Worm (Caenorhabditis elegans) whole organism, L2 larva: ENCODE measurements around the gene ifas-3.
A peak's percentile ranks its signal among the peaks of the same experiment; 100 is the strongest.

ENCODE experiments used
- F13H6.1 ChIP-seq: sonication (generic microtip); optimal IDR thresholded peaks from 2 replicates; lab custom pipeline; 2016; ENCODE audit warnings: missing genetic modification characterization, missing compliant biosample characterization
- R02D3.7 ChIP-seq: fragments of 150-350 bp; optimal IDR thresholded peaks from 2 replicates; lab custom pipeline; 2014; ENCODE audit warnings: missing biosample characterization, missing genetic modification characterization
- ama-1 ChIP-seq: fragments of 150-350 bp; optimal IDR thresholded peaks from 2 replicates; lab custom pipeline; 2018; ENCODE audit warnings: inconsistent platforms
- blmp-1 ChIP-seq: sonication (generic microtip); optimal IDR thresholded peaks from 2 replicates; lab custom pipeline; 2017; ENCODE audit warnings: missing genetic modification characterization, mild to moderate bottlenecking, missing compliant biosample characterization, antibody characterized with exemption, moderate library complexity; ENCODE audit not compliant: insufficient read depth
- ceh-16 ChIP-seq: fragments of 150-350 bp; optimal IDR thresholded peaks from 2 replicates; lab custom pipeline; 2014; ENCODE audit warnings: missing biosample characterization, missing genetic modification characterization
- ceh-82 ChIP-seq: fragments of 150-350 bp; optimal IDR thresholded peaks from 2 replicates; lab custom pipeline; 2014; ENCODE audit warnings: missing biosample characterization, missing genetic modification characterization
- dmd-4 ChIP-seq: sonication (generic microtip); optimal IDR thresholded peaks from 2 replicates; lab custom pipeline; 2017; ENCODE audit warnings: missing biosample characterization, missing genetic modification characterization
- egl-27 ChIP-seq: sonication (generic microtip); optimal IDR thresholded peaks from 3 replicates; lab custom pipeline; 2017; ENCODE audit warnings: missing biosample characterization, missing genetic modification reagents, missing genetic modification characterization
- elt-1 ChIP-seq: fragments of 150-350 bp; optimal IDR thresholded peaks from 2 replicates; lab custom pipeline; 2014; ENCODE audit warnings: missing biosample characterization, missing genetic modification characterization
- elt-3 ChIP-seq: sonication (generic microtip); optimal IDR thresholded peaks from 2 replicates; lab custom pipeline; 2017; ENCODE audit warnings: missing biosample characterization, missing genetic modification characterization
- gmeb-1 ChIP-seq: fragments of 150-350 bp; optimal IDR thresholded peaks from 2 replicates; lab custom pipeline; 2014; ENCODE audit warnings: missing biosample characterization, missing genetic modification characterization
- lin-13 ChIP-seq: fragments of 150-350 bp; optimal IDR thresholded peaks from 2 replicates; lab custom pipeline; 2014; ENCODE audit warnings: missing biosample characterization, missing genetic modification reagents, missing genetic modification characterization
- lin-39 ChIP-seq: fragments of 150-350 bp; optimal IDR thresholded peaks from 2 replicates; lab custom pipeline; 2014; ENCODE audit warnings: missing biosample characterization, missing genetic modification reagents, missing genetic modification characterization
- lsy-2 ChIP-seq, 2 experiments: fragments of 150-350 bp in 1 of 2; sonication (generic microtip) in 1 of 2; optimal IDR thresholded peaks; 2 replicates each; lab custom pipeline; 2014 to 2017; ENCODE audit warnings: missing biosample characterization in 2 of 2, missing genetic modification characterization in 2 of 2
- mbf-1 ChIP-seq: sonication (generic microtip); optimal IDR thresholded peaks from 2 replicates; lab custom pipeline; 2017; ENCODE audit warnings: missing biosample characterization, missing genetic modification characterization
- nhr-10 ChIP-seq: sonication (generic microtip); optimal IDR thresholded peaks from 2 replicates; lab custom pipeline; 2017; ENCODE audit warnings: missing biosample characterization, missing genetic modification characterization
- nhr-129 ChIP-seq: fragments of 150-350 bp; optimal IDR thresholded peaks from 2 replicates; lab custom pipeline; 2014; ENCODE audit warnings: missing biosample characterization, missing genetic modification characterization
- nhr-21 ChIP-seq: fragments of 150-350 bp; optimal IDR thresholded peaks from 2 replicates; lab custom pipeline; 2014; ENCODE audit warnings: missing biosample characterization, missing genetic modification characterization
- nhr-23 ChIP-seq: fragments of 150-350 bp; optimal IDR thresholded peaks from 2 replicates; lab custom pipeline; 2014; ENCODE audit warnings: missing biosample characterization, missing genetic modification reagents, missing genetic modification characterization
- nhr-237 ChIP-seq: fragments of 150-350 bp; optimal IDR thresholded peaks from 2 replicates; lab custom pipeline; 2014; ENCODE audit warnings: missing biosample characterization, missing genetic modification characterization
- nhr-25 ChIP-seq: fragments of 150-350 bp; sonication (generic microtip); optimal IDR thresholded peaks from 3 replicates; lab custom pipeline; 2014; ENCODE audit warnings: missing biosample characterization, missing genetic modification characterization
- nhr-6 ChIP-seq: fragments of 150-350 bp; optimal IDR thresholded peaks from 2 replicates; lab custom pipeline; 2014; ENCODE audit warnings: missing biosample characterization, missing genetic modification characterization
- nhr-77 ChIP-seq: fragments of 150-350 bp; optimal IDR thresholded peaks from 2 replicates; lab custom pipeline; 2014; ENCODE audit warnings: missing biosample characterization, missing genetic modification characterization
- sem-4 ChIP-seq: fragments of 150-350 bp; optimal IDR thresholded peaks from 2 replicates; lab custom pipeline; 2014; ENCODE audit warnings: missing biosample characterization, missing genetic modification reagents, missing genetic modification characterization
- skn-1 ChIP-seq: sonication (generic microtip); optimal IDR thresholded peaks from 2 replicates; lab custom pipeline; 2017; ENCODE audit warnings: missing biosample characterization, missing genetic modification characterization
- sma-3 ChIP-seq: sonication (generic microtip); optimal IDR thresholded peaks from 2 replicates; lab custom pipeline; 2016; ENCODE audit warnings: missing genetic modification reagents, missing genetic modification characterization, missing compliant biosample characterization
- zag-1 ChIP-seq: fragments of 150-350 bp; optimal IDR thresholded peaks from 2 replicates; lab custom pipeline; 2014; ENCODE audit warnings: missing biosample characterization, missing genetic modification characterization
- ztf-1 ChIP-seq: fragments of 200-800 bp; sonication (Bioruptor generic); conservative IDR thresholded peaks from 2 replicates; pipeline ENCODE4 v1.3.6; 2022; ENCODE audit warnings: missing genetic modification characterization, missing compliant biosample characterization
- ztf-11 ChIP-seq: sonication (generic microtip); optimal IDR thresholded peaks from 2 replicates; lab custom pipeline; 2017; ENCODE audit warnings: missing biosample characterization, missing genetic modification characterization

Gene ifas-3

ce11 chrIV:15915061-15915460, 35.6 kb downstream of the ifas-3 start:
- TF ChIP-seq gmeb-1 (tag; lab: Kevin White, UChicago) (no peak), mbf-1 (no peak), nhr-77 (tag; lab: Kevin White, UChicago) (no peak), ama-1 (lab: Kevin White, UChicago) (no peak), nhr-10 (tag; lab: Kevin White, UChicago) (no peak), lin-39 (tag; lab: Kevin White, UChicago) (no peak), sem-4 (tag; lab: Kevin White, UChicago) (no peak), nhr-25 (tag; lab: Kevin White, UChicago) (no peak), nhr-21 (tag; lab: Kevin White, UChicago) (no peak), ztf-11 (no peak), ceh-16 (tag; lab: Kevin White, UChicago) (no peak), nhr-237 (no peak), skn-1 (no peak), lsy-2 (tag; optimal IDR thresholded peaks at IDR 0.05; lab: Kevin White, UChicago) (no peak), elt-1 (no peak), zag-1 (no peak)

- TF ChIP-seq nhr-129, result no peak
- no peak for TF ChIP-seq ceh-82
- TF ChIP-seq nhr-237, result no peak
- no peak for TF ChIP-seq nhr-10 (tag; lab: Kevin White, UChicago)
- TF ChIP-seq skn-1, result no peak
- TF ChIP-seq R02D3.7 (tag; lab: Kevin White, UChicago), result no peak
- TF ChIP-seq nhr-6 (tag; lab: Kevin White, UChicago), result no peak
- no peak for TF ChIP-seq blmp-1 (tag; lab: Kevin White, UChicago)
- TF ChIP-seq nhr-77 (tag; lab: Kevin White, UChicago), result no peak
- no peak for TF ChIP-seq dmd-4 (tag; lab: Kevin White, UChicago)
- TF ChIP-seq ztf-11, result no peak
- TF ChIP-seq nhr-23 (tag; lab: Kevin White, UChicago), result no peak
- TF ChIP-seq sem-4 (tag; lab: Kevin White, UChicago), result no peak
Observed at ce11 chrIV:15908251-15908650, 42.4 kb downstream of the ifas-3 start.

ce11 chrIV:15906059-15906632, 44.5 kb downstream of the ifas-3 start, which contains the start of gene srv-15:
TSS of gene srv-15 (plus strand) at chrIV:15906582.
- TF ChIP-seq dmd-4 (tag; lab: Kevin White, UChicago), result no peak
- peak in 1 of 2 experiments; percentile 2 for TF ChIP-seq lsy-2 (tag; optimal IDR thresholded peaks at IDR 0.05; lab: Kevin White, UChicago)
- TF ChIP-seq F13H6.1 (tag; lab: Kevin White, UChicago), result no peak
- TF ChIP-seq nhr-237, result no peak
- no peak for TF ChIP-seq R02D3.7 (tag; lab: Kevin White, UChicago)
- TF ChIP-seq nhr-21 (tag; lab: Kevin White, UChicago), result peak; percentile 27

- TF ChIP-seq gmeb-1 (tag; lab: Kevin White, UChicago) (peak; percentile 34), lin-13 (GFP tag; lab: Kevin White, UChicago) (no peak)
Observed at ce11 chrIV:15901123-15901522, 49.6 kb downstream of the ifas-3 start, which contains the start of gene Y105C5B.5. TSS of gene Y105C5B.5 (minus strand) at chrIV:15901225.

- TF ChIP-seq lsy-2 (tag; optimal IDR thresholded peaks at IDR 0.05; lab: Kevin White, UChicago), result no peak
- TF ChIP-seq nhr-25 (tag; lab: Kevin White, UChicago), result no peak
- TF ChIP-seq egl-27, result no peak
- no peak for TF ChIP-seq F13H6.1 (tag; lab: Kevin White, UChicago)
- TF ChIP-seq ztf-1 (GFP tag; lab: Robert Waterston, UW), result no peak
- no peak for TF ChIP-seq sma-3 (GFP tag; lab: Kevin White, UChicago)
- TF ChIP-seq elt-3, result no peak
Observed at ce11 chrIV:15900158-15900557, 50.5 kb downstream of the ifas-3 start.
